Worm (Caenorhabditis elegans) whole organism, L2 larva: ENCODE data around the gene srh-231.

ENCODE experiments used
- R02D3.7 ChIP-seq: fragments of 150-350 bp; optimal IDR thresholded peaks from 2 replicates; lab custom pipeline; 2014; ENCODE audit warnings: missing biosample characterization, missing genetic modification characterization
- ZK546.5 ChIP-seq: sonication (generic microtip); optimal IDR thresholded peaks from 2 replicates; lab custom pipeline; 2017; ENCODE audit warnings: missing biosample characterization, missing genetic modification characterization
- ama-1 ChIP-seq: fragments of 150-350 bp; optimal IDR thresholded peaks from 2 replicates; lab custom pipeline; 2018; ENCODE audit warnings: inconsistent platforms
- blmp-1 ChIP-seq: sonication (generic microtip); optimal IDR thresholded peaks from 2 replicates; lab custom pipeline; 2017; ENCODE audit warnings: missing genetic modification characterization, mild to moderate bottlenecking, missing compliant biosample characterization, antibody characterized with exemption, moderate library complexity; ENCODE audit not compliant: insufficient read depth
- ceh-16 ChIP-seq: fragments of 150-350 bp; optimal IDR thresholded peaks from 2 replicates; lab custom pipeline; 2014; ENCODE audit warnings: missing biosample characterization, missing genetic modification characterization
- egl-27 ChIP-seq: sonication (generic microtip); optimal IDR thresholded peaks from 3 replicates; lab custom pipeline; 2017; ENCODE audit warnings: missing biosample characterization, missing genetic modification reagents, missing genetic modification characterization
- elt-1 ChIP-seq: fragments of 150-350 bp; optimal IDR thresholded peaks from 2 replicates; lab custom pipeline; 2014; ENCODE audit warnings: missing biosample characterization, missing genetic modification characterization
- nhr-11 ChIP-seq: fragments of 150-350 bp; optimal IDR thresholded peaks from 2 replicates; lab custom pipeline; 2014; ENCODE audit warnings: missing biosample characterization, missing genetic modification characterization
- nhr-237 ChIP-seq: fragments of 150-350 bp; optimal IDR thresholded peaks from 2 replicates; lab custom pipeline; 2014; ENCODE audit warnings: missing biosample characterization, missing genetic modification characterization
- nhr-6 ChIP-seq: fragments of 150-350 bp; optimal IDR thresholded peaks from 2 replicates; lab custom pipeline; 2014; ENCODE audit warnings: missing biosample characterization, missing genetic modification characterization
- unc-39 ChIP-seq: fragments of 150-350 bp; optimal IDR thresholded peaks from 2 replicates; lab custom pipeline; 2014; ENCODE audit warnings: missing biosample characterization, missing genetic modification characterization
- unc-62 ChIP-seq: fragments of 150-350 bp; optimal IDR thresholded peaks from 2 replicates; lab custom pipeline; 2014; ENCODE audit warnings: missing biosample characterization, missing genetic modification reagents, missing genetic modification characterization

DNA sequence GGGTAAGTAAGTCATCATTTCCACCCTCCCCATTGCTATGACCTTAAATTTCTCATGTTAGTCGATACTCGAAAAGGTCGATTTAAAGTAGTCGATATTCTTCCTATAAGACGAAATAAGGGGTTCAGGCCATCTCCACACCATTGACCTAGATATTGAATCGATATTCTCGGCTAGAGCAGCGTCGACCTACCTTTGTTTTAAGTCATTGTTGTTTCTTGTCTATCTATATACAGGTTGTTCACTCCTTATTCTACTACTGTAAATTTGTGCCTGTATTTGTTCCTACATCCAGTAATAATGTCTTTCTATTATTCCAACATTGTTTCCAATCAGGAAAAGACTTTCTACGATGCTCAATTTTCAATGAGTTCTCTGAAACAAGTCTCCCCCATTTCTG is 25.1 kb downstream of the srh-231 start, which contains the start of gene F10G2.4:
- TF ChIP-seq unc-62 (GFP tag; lab: Kevin White, UChicago) (no peak), nhr-237 (tag; lab: Kevin White, UChicago) (no peak), elt-1 (no peak), ZK546.5 (tag; lab: Kevin White, UChicago) (no peak), ama-1 (no peak), unc-39 (tag; lab: Kevin White, UChicago) (no peak), R02D3.7 (tag; lab: Kevin White, UChicago) (no peak), blmp-1 (tag; lab: Kevin White, UChicago) (no peak), egl-27 (tag; lab: Kevin White, UChicago) (no peak), nhr-11 (tag; lab: Kevin White, UChicago) (no peak), nhr-6 (tag; lab: Kevin White, UChicago) (no peak), ceh-16 (no peak)
